Fruit fly (Drosophila melanogaster) whole organism, embryonic: ENCODE results near the gene Dbp21E2.

Experiments used
- Abd-B ChIP-seq: fragments of 200-800 bp; sonication (Bioruptor generic); optimal IDR thresholded peaks from 2 replicates; lab custom pipeline; 2018; ENCODE audit warnings: missing biosample characterization, mild to moderate bottlenecking, missing genetic modification characterization, moderate library complexity
- B-H2 ChIP-seq: fragments of 200-800 bp; sonication (Bioruptor generic); optimal IDR thresholded peaks from 2 replicates; lab custom pipeline; 2018; ENCODE audit warnings: missing biosample characterization, mild to moderate bottlenecking, missing genetic modification characterization
- Bdp1 ChIP-seq: fragments of 200-800 bp; sonication (Bioruptor generic); optimal IDR thresholded peaks from 3 replicates; lab custom pipeline; 2016; ENCODE audit warnings: missing biosample characterization, missing genetic modification characterization
- BtbVII ChIP-seq: fragments of 200-800 bp; sonication (Bioruptor generic); optimal IDR thresholded peaks from 3 replicates; lab custom pipeline; 2017; ENCODE audit warnings: missing biosample characterization, mild to moderate bottlenecking, missing genetic modification characterization
- CG11723 ChIP-seq: fragments of 200-800 bp; sonication (Bioruptor generic); optimal IDR thresholded peaks from 2 replicates; lab custom pipeline; 2017; ENCODE audit warnings: missing biosample characterization, mild to moderate bottlenecking, missing genetic modification characterization
- CG12659 ChIP-seq: fragments of 200-800 bp; sonication (Bioruptor generic); optimal IDR thresholded peaks from 3 replicates; lab custom pipeline; 2017; ENCODE audit warnings: mild to moderate bottlenecking, missing biosample characterization, missing genetic modification reagents, missing genetic modification characterization
- CG12744 ChIP-seq: fragments of 200-800 bp; sonication (Bioruptor generic); optimal IDR thresholded peaks from 2 replicates; lab custom pipeline; 2016; ENCODE audit warnings: missing biosample characterization, missing genetic modification characterization
- CG13287 ChIP-seq: fragments of 200-800 bp; sonication (Bioruptor generic); IDR thresholded peaks from 2 replicates; pipeline ENCODE4 v1.3.6; 2022; ENCODE audit warnings: missing biosample characterization, missing genetic modification characterization; ENCODE audit not compliant: partially characterized antibody
- CG1529 ChIP-seq: fragments of 200-800 bp; sonication (Bioruptor generic); optimal IDR thresholded peaks from 3 replicates; lab custom pipeline; 2018; ENCODE audit warnings: missing biosample characterization, missing genetic modification characterization
- CG17328 ChIP-seq: fragments of 200-800 bp; sonication (Bioruptor generic); IDR thresholded peaks from 2 replicates; pipeline ENCODE4 v1.3.6; 2022; ENCODE audit warnings: missing biosample characterization, missing genetic modification characterization
- CG2678 ChIP-seq: fragments of 200-800 bp; sonication (Bioruptor generic); optimal IDR thresholded peaks from 3 replicates; lab custom pipeline; 2019; ENCODE audit warnings: missing biosample characterization, mild to moderate bottlenecking, missing genetic modification characterization, moderate library complexity
- CG2712 ChIP-seq: fragments of 200-800 bp; optimal IDR thresholded peaks from 3 replicates; lab custom pipeline; 2019; ENCODE audit warnings: missing biosample characterization, mild to moderate bottlenecking, missing genetic modification characterization, moderate library complexity
- CG31441 ChIP-seq: fragments of 200-800 bp; sonication (Bioruptor generic); IDR thresholded peaks from 2 replicates; pipeline ENCODE4 v1.3.6; 2022; ENCODE audit warnings: missing biosample characterization, missing genetic modification characterization
- CG33557 ChIP-seq: fragments of 200-800 bp; sonication (Bioruptor generic); optimal IDR thresholded peaks from 2 replicates; lab custom pipeline; 2019; ENCODE audit warnings: missing biosample characterization, mild to moderate bottlenecking, missing genetic modification characterization, moderate library complexity
- CG3407 ChIP-seq: fragments of 200-800 bp; sonication (Bioruptor generic); optimal IDR thresholded peaks from 2 replicates; lab custom pipeline; 2018; ENCODE audit warnings: missing biosample characterization, mild to moderate bottlenecking, missing genetic modification characterization
- CG34422 ChIP-seq: fragments of 200-800 bp; sonication (Bioruptor generic); IDR thresholded peaks from 3 replicates; pipeline ENCODE4 v1.3.6; 2022; ENCODE audit warnings: missing biosample characterization, missing genetic modification characterization
- CG7357 ChIP-seq: fragments of 200-800 bp; sonication (Bioruptor generic); IDR thresholded peaks from 3 replicates; pipeline ENCODE4 v1.3.6; 2022; ENCODE audit warnings: missing biosample characterization, missing genetic modification characterization
- CG7839 ChIP-seq: fragments of 200-800 bp; sonication (Bioruptor generic); optimal IDR thresholded peaks from 3 replicates; lab custom pipeline; 2018; ENCODE audit warnings: missing biosample characterization, mild to moderate bottlenecking, missing genetic modification characterization, moderate library complexity
- CG9609 ChIP-seq: fragments of 200-800 bp; sonication (Bioruptor generic); optimal IDR thresholded peaks from 3 replicates; lab custom pipeline; 2016; ENCODE audit warnings: missing biosample characterization, missing genetic modification characterization
- CHES-1-like ChIP-seq: fragments of 200-800 bp; sonication (Bioruptor generic); optimal IDR thresholded peaks from 2 replicates; lab custom pipeline; 2016; ENCODE audit warnings: missing biosample characterization, missing genetic modification characterization
- Camta ChIP-seq: fragments of 200-800 bp; sonication (Bioruptor generic); optimal IDR thresholded peaks from 2 replicates; lab custom pipeline; 2016; ENCODE audit warnings: missing biosample characterization, missing genetic modification characterization
- Doc3 ChIP-seq: fragments of 200-800 bp; sonication (Bioruptor generic); IDR thresholded peaks from 3 replicates; pipeline ENCODE4 v1.3.6; 2022; ENCODE audit warnings: missing biosample characterization, missing genetic modification characterization; ENCODE audit not compliant: partially characterized antibody
- Dref ChIP-seq: fragments of 200-800 bp; sonication (Bioruptor generic); IDR thresholded peaks from 2 replicates; pipeline ENCODE4 v1.3.6; 2022; ENCODE audit warnings: missing biosample characterization, missing genetic modification characterization
- ERR ChIP-seq: fragments of 200-800 bp; sonication (Bioruptor generic); optimal IDR thresholded peaks from 2 replicates; lab custom pipeline; 2016; ENCODE audit warnings: missing biosample characterization, missing genetic modification characterization
- Hr3 ChIP-seq: fragments of 200-800 bp; sonication (Bioruptor generic); optimal IDR thresholded peaks from 3 replicates; lab custom pipeline; 2016; ENCODE audit warnings: missing biosample characterization, missing genetic modification characterization
- Hr78 ChIP-seq, 2 experiments: fragments of 200-800 bp in 1 of 2; fragments of >200 bp in 1 of 2; sonication (Bioruptor generic) in 1 of 2; optimal IDR thresholded peaks; 2 replicates each; lab custom pipeline; 2017 to 2019; ENCODE audit warnings: missing biosample characterization in 2 of 2, missing genetic modification characterization in 2 of 2, mild to moderate bottlenecking in 1 of 2, moderate library complexity in 1 of 2
- NFAT ChIP-seq: fragments of 200-800 bp; sonication (Bioruptor generic); IDR thresholded peaks from 2 replicates; pipeline ENCODE4 v1.3.6; 2022; ENCODE audit warnings: missing biosample characterization, missing genetic modification characterization
- Nf-YC ChIP-seq: fragments of 200-800 bp; optimal IDR thresholded peaks from 3 replicates; lab custom pipeline; 2019; ENCODE audit warnings: missing biosample characterization, mild to moderate bottlenecking, missing genetic modification characterization, moderate library complexity
- Vsx1 ChIP-seq: fragments of 200-800 bp; sonication (Bioruptor generic); optimal IDR thresholded peaks from 2 replicates; lab custom pipeline; 2017; ENCODE audit warnings: missing biosample characterization, mild to moderate bottlenecking, missing genetic modification characterization, missing genetic modification reagents
- abd-A ChIP-seq: fragments of 200-800 bp; sonication (Bioruptor generic); optimal IDR thresholded peaks from 3 replicates; lab custom pipeline; 2019; ENCODE audit warnings: missing biosample characterization, mild to moderate bottlenecking, missing genetic modification characterization, moderate library complexity
- ac ChIP-seq: fragments of 200-800 bp; sonication (Bioruptor generic); optimal IDR thresholded peaks from 3 replicates; lab custom pipeline; 2017; ENCODE audit warnings: missing biosample characterization, mild to moderate bottlenecking, missing genetic modification characterization
- ap ChIP-seq: fragments of 200-800 bp; sonication (Bioruptor generic); IDR thresholded peaks from 2 replicates; pipeline ENCODE4 v1.3.6; 2022; ENCODE audit warnings: missing biosample characterization, missing genetic modification characterization
- croc ChIP-seq: fragments of 200-800 bp; sonication (Bioruptor generic); conservative IDR thresholded peaks from 3 replicates; pipeline ENCODE4 v1.3.6; 2022; ENCODE audit warnings: missing biosample characterization, missing genetic modification characterization
- dysf ChIP-seq: fragments of 200-800 bp; sonication (Bioruptor generic); IDR thresholded peaks from 3 replicates; pipeline ENCODE4 v1.3.6; 2022; ENCODE audit warnings: missing biosample characterization, missing genetic modification characterization
- esg ChIP-seq: fragments of 200-800 bp; sonication (Bioruptor generic); conservative IDR thresholded peaks from 2 replicates; pipeline ENCODE4 v1.3.6; 2022; ENCODE audit warnings: missing biosample characterization, missing genetic modification characterization
- exex ChIP-seq: fragments of 200-800 bp; sonication (Bioruptor generic); optimal IDR thresholded peaks from 4 replicates; lab custom pipeline; 2018; ENCODE audit warnings: missing biosample characterization, mild to moderate bottlenecking, missing genetic modification characterization, moderate library complexity
- fd3F ChIP-seq: fragments of 200-800 bp; sonication (Bioruptor generic); optimal IDR thresholded peaks from 2 replicates; lab custom pipeline; 2018; ENCODE audit warnings: missing biosample characterization, mild to moderate bottlenecking, missing genetic modification characterization, moderate library complexity
- fd64A ChIP-seq: fragments of 200-800 bp; sonication (Bioruptor generic); optimal IDR thresholded peaks from 3 replicates; lab custom pipeline; 2018; ENCODE audit warnings: missing biosample characterization, mild to moderate bottlenecking, missing genetic modification characterization
- ftz-f1 ChIP-seq: fragments of 200-800 bp; sonication (Bioruptor generic); optimal IDR thresholded peaks from 2 replicates; lab custom pipeline; 2016; ENCODE audit warnings: missing biosample characterization, missing genetic modification characterization
- gcm2 ChIP-seq: fragments of 200-800 bp; sonication (Bioruptor generic); optimal IDR thresholded peaks from 2 replicates; lab custom pipeline; 2016; ENCODE audit warnings: missing biosample characterization, missing genetic modification characterization
- her ChIP-seq: fragments of 200-800 bp; sonication (Bioruptor generic); optimal IDR thresholded peaks from 2 replicates; lab custom pipeline; 2016; ENCODE audit warnings: missing biosample characterization, missing genetic modification characterization
- ind ChIP-seq: fragments of 200-800 bp; sonication (Bioruptor generic); optimal IDR thresholded peaks from 3 replicates; lab custom pipeline; 2016; ENCODE audit warnings: missing biosample characterization, missing genetic modification characterization
- kay ChIP-seq: fragments of 200-800 bp; sonication (Bioruptor generic); optimal IDR thresholded peaks from 2 replicates; lab custom pipeline; 2016; ENCODE audit warnings: missing biosample characterization, missing genetic modification characterization
- nom ChIP-seq: fragments of 200-800 bp; sonication (Bioruptor generic); optimal IDR thresholded peaks from 2 replicates; lab custom pipeline; 2017; ENCODE audit warnings: missing biosample characterization, missing genetic modification characterization, mild to moderate bottlenecking, moderate library complexity, missing genetic modification reagents
- odd ChIP-seq: fragments of 200-800 bp; sonication (Bioruptor generic); optimal IDR thresholded peaks from 2 replicates; lab custom pipeline; 2017; ENCODE audit warnings: missing biosample characterization, mild to moderate bottlenecking, missing genetic modification characterization
- pb ChIP-seq: fragments of 200-800 bp; sonication (Bioruptor generic); optimal IDR thresholded peaks from 3 replicates; lab custom pipeline; 2016; ENCODE audit warnings: missing biosample characterization, missing genetic modification characterization
- phol ChIP-seq: fragments of 200-800 bp; sonication (Bioruptor generic); optimal IDR thresholded peaks from 3 replicates; lab custom pipeline; 2018; ENCODE audit warnings: missing biosample characterization, mild to moderate bottlenecking, missing genetic modification characterization, moderate library complexity
- ro ChIP-seq: fragments of 200-800 bp; sonication (Bioruptor generic); IDR thresholded peaks from 2 replicates; pipeline ENCODE4 v1.3.6; 2022; ENCODE audit warnings: missing biosample characterization, missing genetic modification characterization
- sug ChIP-seq: fragments of 200-800 bp; optimal IDR thresholded peaks from 2 replicates; lab custom pipeline; 2019; ENCODE audit warnings: missing biosample characterization, mild to moderate bottlenecking, missing genetic modification characterization, moderate library complexity
- tgo ChIP-seq: fragments of 200-800 bp; sonication (Bioruptor generic); IDR thresholded peaks from 3 replicates; pipeline ENCODE4 v1.3.6; 2022; ENCODE audit warnings: missing biosample characterization, missing genetic modification characterization

Gene Dbp21E2

dm6 chr2L:847189-847987 lies 36.0 kb downstream of the Dbp21E2 start (continued):
- peak; percentile 11 for TF ChIP-seq CG12659
- TF ChIP-seq CG2712 (tag; lab: Kevin White, UChicago) = peak; percentile 26
- TF ChIP-seq kay (GFP tag; lab: Kevin White, UChicago) = peak; percentile 5
- no peak for TF ChIP-seq ERR (GFP tag; lab: Kevin White, UChicago)
- TF ChIP-seq CG3407 (GFP tag; lab: Kevin White, UChicago) = no peak
- TF ChIP-seq CG33557 = no peak
- no peak for TF ChIP-seq fd3F (GFP tag; lab: Kevin White, UChicago)
- TF ChIP-seq her (GFP tag; lab: Kevin White, UChicago) = no peak
- TF ChIP-seq sug (tag; lab: Kevin White, UChicago) = no peak
- no peak for TF ChIP-seq CG7357
- TF ChIP-seq BtbVII = no peak
- no peak for TF ChIP-seq B-H2
- TF ChIP-seq odd = no peak
- no peak for TF ChIP-seq Vsx1 (GFP tag; lab: Kevin White, UChicago)
- TF ChIP-seq Camta = no peak
- no peak for TF ChIP-seq CG34422 (GFP tag; lab: Robert Waterston, UW)
- TF ChIP-seq phol (tag; lab: Kevin White, UChicago) = peak; percentile 22
- no peak for TF ChIP-seq tgo
- TF ChIP-seq pb (GFP tag; lab: Kevin White, UChicago) = no peak
- TF ChIP-seq CG9609 (GFP tag; lab: Kevin White, UChicago) = no peak
- TF ChIP-seq CG7839 (tag; lab: Kevin White, UChicago) = peak; percentile 12
- no peak for TF ChIP-seq esg
- no peak for TF ChIP-seq ac
- no peak for TF ChIP-seq fd64A
- TF ChIP-seq exex (tag; lab: Kevin White, UChicago) = no peak
- TF ChIP-seq CG17328 = no peak
- no peak for TF ChIP-seq Abd-B (GFP tag; lab: Kevin White, UChicago)
- TF ChIP-seq Doc3 (GFP tag; lab: Robert Waterston, UW) = no peak
- TF ChIP-seq ind (GFP tag; lab: Kevin White, UChicago) = peak; percentile 8
- TF ChIP-seq ftz-f1 (GFP tag; lab: Kevin White, UChicago) = no peak
- TF ChIP-seq abd-A = no peak
- TF ChIP-seq dysf (GFP tag; lab: Robert Waterston, UW) = no peak
- TF ChIP-seq CG11723 (GFP tag; lab: Kevin White, UChicago) = no peak
- TF ChIP-seq gcm2 (GFP tag; lab: Kevin White, UChicago) = no peak
- no peak for TF ChIP-seq ap
- TF ChIP-seq nom (GFP tag; lab: Kevin White, UChicago) = no peak
- no peak for TF ChIP-seq CG12744 (GFP tag; lab: Kevin White, UChicago)
- TF ChIP-seq NFAT = no peak
- no peak for TF ChIP-seq ro
- no peak for TF ChIP-seq CG13287 (GFP tag; lab: Robert Waterston, UW)
- TF ChIP-seq Bdp1 = no peak
- peak in 1 of 2 experiments; percentile 75 for TF ChIP-seq Hr78 (GFP tag; optimal IDR thresholded peaks at IDR 0.05; lab: Kevin White, UChicago)
- peak; percentile 36 for TF ChIP-seq CG2678 (tag; lab: Kevin White, UChicago)
- TF ChIP-seq croc (GFP tag; lab: Robert Waterston, UW) = no peak
- TF ChIP-seq CHES-1-like = no peak
- TF ChIP-seq Nf-YC (tag; lab: Kevin White, UChicago) = no peak
- TF ChIP-seq CG31441 (GFP tag; lab: Robert Waterston, UW) = peak; percentile 42; the same call in 1 of the 2 replicates
- TF ChIP-seq Hr3 = no peak
- TF ChIP-seq Dref (GFP tag; lab: Robert Waterston, UW) = no peak
- TF ChIP-seq CG1529 (GFP tag; lab: Kevin White, UChicago) = no peak
